Fruit fly (Drosophila melanogaster) whole organism, embryonic: ENCODE measurements around the gene Jupiter.

Experiments
- CG3726 ChIP-seq: fragments of 200-800 bp; sonication (Bioruptor generic); IDR thresholded peaks from 3 replicates; pipeline ENCODE4, ENCODE4 v1.3.6; 2022; ENCODE audit warnings: missing biosample characterization, missing genetic modification characterization
- CG5180 ChIP-seq: fragments of 200-800 bp; sonication (Bioruptor generic); optimal IDR thresholded peaks from 3 replicates; lab custom pipeline; 2017; ENCODE audit warnings: missing biosample characterization, missing genetic modification characterization, mild to moderate bottlenecking, moderate library complexity, missing genetic modification reagents
- CG8359 ChIP-seq: fragments of 200-800 bp; sonication (Bioruptor generic); optimal IDR thresholded peaks from 2 replicates; lab custom pipeline; 2017; ENCODE audit warnings: missing biosample characterization, mild to moderate bottlenecking, missing genetic modification characterization, borderline replicate concordance
- Six4 ChIP-seq: fragments of 200-800 bp; sonication (Bioruptor generic); optimal IDR thresholded peaks from 2 replicates; lab custom pipeline; 2016; ENCODE audit warnings: missing biosample characterization, missing genetic modification characterization
- ab ChIP-seq: fragments of 200-800 bp; sonication (Bioruptor generic); optimal IDR thresholded peaks from 2 replicates; lab custom pipeline; 2016; ENCODE audit warnings: missing biosample characterization, missing genetic modification characterization
- bowl ChIP-seq: fragments of 200-800 bp; sonication (Bioruptor generic); IDR thresholded peaks from 2 replicates; pipeline ENCODE4 v1.3.6; 2022; ENCODE audit warnings: missing biosample characterization, missing genetic modification characterization
- br ChIP-seq: fragments of >200 bp; optimal IDR thresholded peaks from 2 replicates; lab custom pipeline; 2017
- corto ChIP-seq: fragments of 200-800 bp; sonication (Bioruptor generic); optimal IDR thresholded peaks from 2 replicates; lab custom pipeline; 2016; ENCODE audit warnings: missing biosample characterization, mild to moderate bottlenecking, missing genetic modification characterization, moderate library complexity
- eve ChIP-seq, 2 experiments: fragments of >200 bp; optimal IDR thresholded peaks; 2 replicates each; lab custom pipeline; 2017; ENCODE audit warnings: missing biosample characterization in 2 of 2, missing genetic modification characterization in 2 of 2
- eyg ChIP-seq: fragments of 200-800 bp; sonication (Bioruptor generic); optimal IDR thresholded peaks from 3 replicates; lab custom pipeline; 2016; ENCODE audit warnings: missing biosample characterization, missing genetic modification characterization
- tna ChIP-seq: fragments of 200-800 bp; sonication (Bioruptor generic); IDR thresholded peaks from 2 replicates; pipeline ENCODE4 v1.3.6; 2022; ENCODE audit warnings: missing biosample characterization, missing genetic modification characterization; ENCODE audit not compliant: partially characterized antibody

- TF ChIP-seq corto (GFP tag; lab: Kevin White, UChicago) (no peak), CG8359 (no peak), CG5180 (no peak), eyg (GFP tag; lab: Kevin White, UChicago) (no peak), ab (GFP tag; lab: Kevin White, UChicago) (no peak), Six4 (GFP tag; lab: Kevin White, UChicago) (no peak), br (no peak), bowl (no peak), CG3726 (GFP tag; lab: Robert Waterston, UW) (no peak), eve (GFP tag; optimal IDR thresholded peaks at IDR 0.05; lab: Kevin White, UChicago) (no peak), tna (GFP tag; lab: Robert Waterston, UW) (no peak)
These were observed 27.1 kb upstream of the Jupiter start for dm6 chr3R:11646826-11647225.
